Worm (Caenorhabditis elegans) whole organism, mixed stage, embryonic: ENCODE results near the gene R10E8.6.

Source experiments
- blmp-1 ChIP-seq: fragments of 150-350 bp; optimal IDR thresholded peaks from 2 replicates; lab custom pipeline; 2014; ENCODE audit warnings: missing biosample characterization, missing genetic modification characterization
- nhr-28 ChIP-seq: fragments of 150-350 bp; optimal IDR thresholded peaks from 2 replicates; lab custom pipeline; 2014; ENCODE audit warnings: missing biosample characterization, missing genetic modification characterization
- snpc-4 ChIP-seq: fragments of 150-350 bp; optimal IDR thresholded peaks from 2 replicates; lab custom pipeline; 2014; ENCODE audit warnings: missing biosample characterization, missing genetic modification characterization
- unc-62 ChIP-seq: fragments of 150-350 bp; optimal IDR thresholded peaks from 2 replicates; lab custom pipeline; 2014; ENCODE audit warnings: missing biosample characterization, missing genetic modification reagents, missing genetic modification characterization
- ztf-11 ChIP-seq: fragments of 150-350 bp; optimal IDR thresholded peaks from 2 replicates; lab custom pipeline; 2014; ENCODE audit warnings: missing biosample characterization, missing genetic modification characterization

DNA sequence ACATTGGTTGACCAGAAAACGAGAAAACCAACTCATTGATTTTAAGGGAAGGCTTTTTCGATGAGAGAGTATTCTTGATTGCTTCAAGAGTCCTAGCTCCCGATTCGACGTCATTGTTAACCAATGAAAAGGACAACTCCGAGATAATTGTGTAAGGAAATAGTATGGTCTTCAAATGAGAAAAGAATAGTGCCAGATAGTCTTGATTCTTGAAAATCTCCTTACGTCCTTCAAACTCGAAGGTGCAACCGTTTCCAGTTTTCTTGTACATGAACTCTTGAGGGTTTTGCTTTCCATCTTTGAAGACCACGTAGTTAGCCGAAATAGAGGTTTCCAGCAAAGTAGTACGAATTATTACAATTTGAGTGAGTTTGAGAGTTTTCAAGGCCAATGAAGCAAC is 23.0 kb downstream of the R10E8.6 start:
- no peak for TF ChIP-seq unc-62 (GFP tag; lab: Kevin White, UChicago)
- TF ChIP-seq ztf-11 (tag; lab: Kevin White, UChicago), result no peak
- no peak for TF ChIP-seq blmp-1 (tag; lab: Kevin White, UChicago)
- TF ChIP-seq nhr-28, result no peak
- no peak for TF ChIP-seq snpc-4 (tag; lab: Kevin White, UChicago)
